Fruit fly (Drosophila melanogaster) whole organism, embryonic: Measurements from ENCODE around the gene CG33543.
A peak's percentile ranks its signal among the peaks of the same experiment; 100 is the strongest.

Experiments used
- Antp ChIP-seq: fragments of 200-800 bp; sonication (Bioruptor generic); optimal IDR thresholded peaks from 3 replicates; lab custom pipeline; 2016; ENCODE audit warnings: missing biosample characterization, missing genetic modification characterization
- CG10147 ChIP-seq: fragments of 200-800 bp; sonication (Bioruptor generic); optimal IDR thresholded peaks from 2 replicates; lab custom pipeline; 2019; ENCODE audit warnings: missing biosample characterization, mild to moderate bottlenecking, missing genetic modification characterization, moderate library complexity
- CG10959 ChIP-seq: fragments of 200-800 bp; sonication (Bioruptor generic); IDR thresholded peaks from 2 replicates; pipeline ENCODE4 v1.3.6; 2022; ENCODE audit warnings: missing biosample characterization, missing genetic modification characterization
- CG11085 ChIP-seq: fragments of 200-800 bp; sonication (Bioruptor generic); IDR thresholded peaks from 2 replicates; pipeline ENCODE4 v1.3.6; 2022; ENCODE audit warnings: missing biosample characterization, missing genetic modification characterization
- CG12769 ChIP-seq: fragments of 200-800 bp; sonication (Bioruptor generic); optimal IDR thresholded peaks from 2 replicates; lab custom pipeline; 2019; ENCODE audit warnings: missing biosample characterization, mild to moderate bottlenecking, missing genetic modification characterization, moderate library complexity
- CG13123 ChIP-seq: fragments of 200-800 bp; sonication (Bioruptor generic); optimal IDR thresholded peaks from 2 replicates; lab custom pipeline; 2016; ENCODE audit warnings: missing biosample characterization, missing genetic modification characterization
- CG13894 ChIP-seq: fragments of 200-800 bp; sonication (Bioruptor generic); optimal IDR thresholded peaks from 3 replicates; lab custom pipeline; 2018; ENCODE audit warnings: missing biosample characterization, mild to moderate bottlenecking, missing genetic modification characterization, moderate library complexity
- CG14860 ChIP-seq: fragments of 200-800 bp; sonication (Bioruptor generic); IDR thresholded peaks from 3 replicates; pipeline ENCODE4 v1.3.6; 2022; ENCODE audit warnings: missing biosample characterization, missing genetic modification characterization; ENCODE audit not compliant: partially characterized antibody
- CG16813 ChIP-seq: fragments of 200-800 bp; sonication (Bioruptor generic); IDR thresholded peaks from 3 replicates; pipeline ENCODE4 v1.3.6; 2022; ENCODE audit warnings: missing biosample characterization, missing genetic modification characterization; ENCODE audit not compliant: partially characterized antibody
- CG18011 ChIP-seq: fragments of 200-800 bp; sonication (Bioruptor generic); optimal IDR thresholded peaks from 2 replicates; lab custom pipeline; 2017; ENCODE audit warnings: missing biosample characterization, missing genetic modification characterization, mild to moderate bottlenecking, moderate library complexity, missing genotype
- CG1832 ChIP-seq: fragments of 200-800 bp; sonication (Bioruptor generic); optimal IDR thresholded peaks from 2 replicates; lab custom pipeline; 2017; ENCODE audit warnings: missing biosample characterization, mild to moderate bottlenecking, missing genetic modification characterization, inconsistent platforms
- CG2712 ChIP-seq: fragments of 200-800 bp; optimal IDR thresholded peaks from 3 replicates; lab custom pipeline; 2019; ENCODE audit warnings: missing biosample characterization, mild to moderate bottlenecking, missing genetic modification characterization, moderate library complexity
- CG33213 ChIP-seq: fragments of 200-800 bp; sonication (Bioruptor generic); optimal IDR thresholded peaks from 3 replicates; lab custom pipeline; 2016; ENCODE audit warnings: missing biosample characterization, missing genetic modification characterization
- CG4360 ChIP-seq: fragments of 200-800 bp; sonication (Bioruptor generic); IDR thresholded peaks from 2 replicates; pipeline ENCODE4 v1.3.6; 2022; ENCODE audit warnings: missing biosample characterization, missing genetic modification characterization
- CG4820 ChIP-seq: fragments of 200-800 bp; sonication (Bioruptor generic); optimal IDR thresholded peaks from 3 replicates; lab custom pipeline; 2016; ENCODE audit warnings: missing biosample characterization, missing genetic modification characterization
- CG9797 ChIP-seq: fragments of 200-800 bp; sonication (Bioruptor generic); optimal IDR thresholded peaks from 3 replicates; lab custom pipeline; 2018; ENCODE audit warnings: missing biosample characterization, mild to moderate bottlenecking, missing genetic modification characterization
- Dek ChIP-seq: fragments of 200-800 bp; sonication (Bioruptor generic); optimal IDR thresholded peaks from 3 replicates; lab custom pipeline; 2019; ENCODE audit warnings: missing biosample characterization, mild to moderate bottlenecking, missing genetic modification characterization, moderate library complexity
- Dp ChIP-seq: fragments of 200-800 bp; sonication (Bioruptor generic); optimal IDR thresholded peaks from 2 replicates; lab custom pipeline; 2018; ENCODE audit warnings: missing biosample characterization, mild to moderate bottlenecking, missing genetic modification characterization, moderate library complexity
- Hr51 ChIP-seq, 2 experiments: fragments of 200-800 bp; sonication (Bioruptor generic); optimal IDR thresholded peaks; 2 replicates in 1 of 2; 3 replicates in 1 of 2; lab custom pipeline; 2016 to 2018; ENCODE audit warnings: missing biosample characterization in 2 of 2, missing genetic modification characterization in 2 of 2, mild to moderate bottlenecking in 1 of 2, moderate library complexity in 1 of 2
- Hr78 ChIP-seq, 2 experiments: fragments of 200-800 bp in 1 of 2; fragments of >200 bp in 1 of 2; sonication (Bioruptor generic) in 1 of 2; optimal IDR thresholded peaks; 2 replicates each; lab custom pipeline; 2017 to 2019; ENCODE audit warnings: missing biosample characterization in 2 of 2, missing genetic modification characterization in 2 of 2, mild to moderate bottlenecking in 1 of 2, moderate library complexity in 1 of 2
- Lhr ChIP-seq: fragments of 200-800 bp; sonication (Bioruptor generic); optimal IDR thresholded peaks from 3 replicates; lab custom pipeline; 2017; ENCODE audit warnings: mild to moderate bottlenecking, missing biosample characterization, missing genetic modification reagents, missing genetic modification characterization
- Myb ChIP-seq: fragments of 200-800 bp; sonication (Bioruptor generic); optimal IDR thresholded peaks from 2 replicates; lab custom pipeline; 2016; ENCODE audit warnings: missing biosample characterization, missing genetic modification characterization
- Spps ChIP-seq: fragments of 200-800 bp; sonication (Bioruptor generic); optimal IDR thresholded peaks from 2 replicates; lab custom pipeline; 2018; ENCODE audit warnings: missing biosample characterization, mild to moderate bottlenecking, missing genetic modification characterization
- az2 ChIP-seq: fragments of 200-800 bp; sonication (Bioruptor generic); optimal IDR thresholded peaks from 3 replicates; lab custom pipeline; 2016; ENCODE audit warnings: missing biosample characterization, missing genetic modification characterization
- caup ChIP-seq: fragments of 200-800 bp; sonication (Bioruptor generic); optimal IDR thresholded peaks from 3 replicates; lab custom pipeline; 2017; ENCODE audit warnings: missing biosample characterization, mild to moderate bottlenecking, missing genetic modification characterization, moderate library complexity; ENCODE audit not compliant: severe bottlenecking
- chm ChIP-seq: fragments of 200-800 bp; sonication (Bioruptor generic); IDR thresholded peaks from 2 replicates; pipeline ENCODE4 v1.3.6; 2022; ENCODE audit warnings: missing biosample characterization, missing genetic modification characterization
- chn ChIP-seq: fragments of 200-800 bp; sonication (Bioruptor generic); optimal IDR thresholded peaks from 2 replicates; lab custom pipeline; 2016; ENCODE audit warnings: missing biosample characterization, missing genetic modification characterization
- ci ChIP-seq: fragments of 200-800 bp; sonication (Bioruptor generic); IDR thresholded peaks from 3 replicates; pipeline ENCODE4 v1.3.6; 2022; ENCODE audit warnings: missing biosample characterization, missing genetic modification characterization
- crol ChIP-seq: fragments of 200-800 bp; sonication (Bioruptor generic); IDR thresholded peaks from 2 replicates; pipeline ENCODE4 v1.3.6; 2022; ENCODE audit warnings: missing biosample characterization, missing genetic modification characterization
- dm ChIP-seq: fragments of 200-800 bp; sonication (Bioruptor generic); optimal IDR thresholded peaks from 3 replicates; lab custom pipeline; 2016; ENCODE audit warnings: missing biosample characterization, missing genetic modification characterization
- dpn ChIP-seq, 2 experiments: fragments of 200-800 bp; sonication (Bioruptor generic); optimal IDR thresholded peaks; 3 replicates each; lab custom pipeline; 2016; ENCODE audit warnings: missing biosample characterization in 2 of 2, missing genetic modification characterization in 2 of 2
- her ChIP-seq: fragments of 200-800 bp; sonication (Bioruptor generic); optimal IDR thresholded peaks from 2 replicates; lab custom pipeline; 2016; ENCODE audit warnings: missing biosample characterization, missing genetic modification characterization
- kay ChIP-seq: fragments of 200-800 bp; sonication (Bioruptor generic); optimal IDR thresholded peaks from 2 replicates; lab custom pipeline; 2016; ENCODE audit warnings: missing biosample characterization, missing genetic modification characterization
- knrl ChIP-seq: fragments of 200-800 bp; sonication (Bioruptor generic); IDR thresholded peaks from 3 replicates; pipeline ENCODE4 v1.3.6; 2022; ENCODE audit warnings: missing biosample characterization, missing genetic modification characterization; ENCODE audit not compliant: partially characterized antibody
- lab ChIP-seq: fragments of 200-800 bp; sonication (Bioruptor generic); optimal IDR thresholded peaks from 3 replicates; lab custom pipeline; 2017; ENCODE audit warnings: missing biosample characterization, missing genetic modification characterization, mild to moderate bottlenecking, moderate library complexity, missing genetic modification reagents
- maf-S ChIP-seq: fragments of 200-800 bp; sonication (Bioruptor generic); optimal IDR thresholded peaks from 2 replicates; lab custom pipeline; 2016; ENCODE audit warnings: missing biosample characterization, missing genetic modification characterization
- p53 ChIP-seq: fragments of 200-800 bp; sonication (Bioruptor generic); optimal IDR thresholded peaks from 2 replicates; lab custom pipeline; 2016; ENCODE audit warnings: missing biosample characterization, missing genetic modification characterization
- pfk ChIP-seq: fragments of 200-800 bp; sonication (Bioruptor generic); optimal IDR thresholded peaks from 2 replicates; lab custom pipeline; 2018; ENCODE audit warnings: missing biosample characterization, mild to moderate bottlenecking, missing genetic modification characterization, moderate library complexity
- pzg ChIP-seq: fragments of 200-800 bp; sonication (Bioruptor generic); optimal IDR thresholded peaks from 3 replicates; lab custom pipeline; 2018; ENCODE audit warnings: missing biosample characterization, mild to moderate bottlenecking, missing genetic modification characterization, moderate library complexity
- sob ChIP-seq: fragments of 200-800 bp; sonication (Bioruptor generic); IDR thresholded peaks from 2 replicates; pipeline ENCODE4 v1.3.6; 2022; ENCODE audit warnings: missing biosample characterization, missing genetic modification characterization
- tin ChIP-seq: fragments of 200-800 bp; sonication (Bioruptor generic); optimal IDR thresholded peaks from 3 replicates; lab custom pipeline; 2016; ENCODE audit warnings: missing biosample characterization, missing genetic modification characterization
- tna ChIP-seq: fragments of 200-800 bp; sonication (Bioruptor generic); IDR thresholded peaks from 2 replicates; pipeline ENCODE4 v1.3.6; 2022; ENCODE audit warnings: missing biosample characterization, missing genetic modification characterization; ENCODE audit not compliant: partially characterized antibody
- usp ChIP-seq: fragments of >200 bp; optimal IDR thresholded peaks from 2 replicates; lab custom pipeline; 2017; ENCODE audit warnings: missing biosample characterization, missing genetic modification characterization
- vnd ChIP-seq: fragments of 200-800 bp; sonication (Bioruptor generic); IDR thresholded peaks from 3 replicates; pipeline ENCODE4 v1.3.6; 2022; ENCODE audit warnings: missing biosample characterization, missing genetic modification characterization; ENCODE audit not compliant: partially characterized antibody
- zfh1 ChIP-seq: fragments of 200-800 bp; sonication (Bioruptor generic); IDR thresholded peaks from 3 replicates; pipeline ENCODE4 v1.3.6; 2022; ENCODE audit warnings: missing biosample characterization, missing genetic modification characterization
- zfh2 ChIP-seq: fragments of 200-800 bp; sonication (Bioruptor generic); optimal IDR thresholded peaks from 2 replicates; lab custom pipeline; 2016; ENCODE audit warnings: missing biosample characterization, missing genetic modification characterization

Gene CG33543

DNA sequence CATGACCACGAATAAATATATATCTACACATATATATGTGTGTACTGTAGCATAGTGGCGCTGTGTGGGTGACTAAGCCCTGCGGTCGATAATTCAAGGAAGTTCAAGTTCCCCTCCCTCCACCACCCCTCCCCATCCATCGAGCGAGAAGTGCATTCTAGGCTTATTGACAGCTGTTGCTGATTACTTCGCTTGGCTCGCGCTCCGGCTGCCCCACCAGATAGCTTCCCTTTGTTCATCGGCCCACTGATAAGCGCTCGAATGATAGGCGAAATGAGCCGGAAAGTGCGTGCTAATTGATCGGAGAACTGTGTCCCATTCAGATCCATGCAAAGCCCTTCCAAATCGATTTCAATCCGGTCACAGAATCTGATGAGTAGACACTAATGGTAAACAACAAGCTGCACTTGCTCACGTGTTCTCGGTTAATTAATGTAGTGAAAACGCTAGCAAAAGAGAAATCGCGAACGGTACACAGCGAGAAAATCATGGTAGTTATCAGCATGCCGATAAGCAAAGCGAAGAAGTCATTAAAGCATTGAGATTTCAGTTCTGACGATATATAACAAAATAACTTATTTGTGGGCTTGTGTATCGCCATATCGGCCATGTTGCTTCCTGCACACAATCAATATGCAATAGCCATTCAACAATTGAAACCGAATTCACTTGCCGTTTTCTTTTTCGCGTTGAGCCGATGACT is 32.3 kb upstream of the CG33543 start (continued):
- TF ChIP-seq CG11085 (no peak), dm (GFP tag; lab: Kevin White, UChicago) (no peak), CG10959 (GFP tag; lab: Robert Waterston, UW) (no peak), pfk (no peak), knrl (GFP tag; lab: Robert Waterston, UW) (no peak), her (no peak), kay (GFP tag; lab: Kevin White, UChicago) (peak; percentile 65), lab (GFP tag; lab: Kevin White, UChicago) (no peak), CG13123 (GFP tag; lab: Kevin White, UChicago) (no peak), crol (GFP tag; lab: Robert Waterston, UW) (peak; percentile 92)
- TF ChIP-seq, all 482 proteins: peak for 25

DNA sequence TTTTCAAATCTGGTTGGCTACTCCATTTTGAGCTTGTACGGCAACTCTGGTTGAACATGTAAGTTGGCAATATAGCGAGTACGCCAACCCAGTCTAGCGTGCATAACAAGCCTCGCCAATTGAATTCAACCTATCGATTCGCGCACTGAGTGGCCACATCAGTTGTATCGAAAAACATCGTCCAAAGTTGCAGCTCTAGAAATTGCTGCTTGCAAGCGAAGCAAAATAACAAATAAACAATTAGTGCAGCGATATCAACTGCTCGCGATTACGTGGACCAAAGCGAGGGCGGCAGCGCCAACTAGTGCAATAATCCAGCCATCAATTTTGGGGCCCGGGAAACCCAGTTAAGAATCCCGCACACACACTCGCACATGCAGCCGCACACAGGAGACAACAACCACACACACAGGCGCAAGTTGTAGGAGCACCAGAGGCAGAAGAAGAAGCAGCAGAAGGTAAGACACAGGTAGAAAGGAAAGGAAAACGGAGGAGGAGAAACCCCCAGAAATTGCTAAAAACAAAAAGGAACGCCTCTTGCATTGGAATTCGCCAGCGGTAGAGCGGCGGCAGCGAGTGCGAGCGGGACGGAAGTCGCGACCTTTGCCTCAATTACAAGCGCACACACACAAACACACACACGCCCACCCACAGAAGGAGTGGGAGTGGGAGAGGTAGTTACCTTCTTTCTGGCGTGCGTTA is 31.6 kb upstream of the CG33543 start:
- peak in 1 of 2 experiments; percentile 22 for TF ChIP-seq Hr51 (GFP tag; optimal IDR thresholded peaks at IDR 0.05; lab: Kevin White, UChicago)
- TF ChIP-seq CG16813 (GFP tag; lab: Robert Waterston, UW) = peak; percentile 94
- no peak for TF ChIP-seq az2 (GFP tag; lab: Kevin White, UChicago)
- peak; percentile 79 for TF ChIP-seq CG33213
- peak; percentile 30 for TF ChIP-seq Dek (tag; lab: Kevin White, UChicago)
- TF ChIP-seq CG12769 (tag; lab: Kevin White, UChicago) = peak; percentile 55
- peak; percentile 97 for TF ChIP-seq Dp (GFP tag; lab: Kevin White, UChicago)
- TF ChIP-seq zfh2 = peak; percentile 34
- TF ChIP-seq usp (GFP tag; lab: Kevin White, UChicago) = no peak
- peak; percentile 38 for TF ChIP-seq Antp
- TF ChIP-seq maf-S = peak; percentile 22
- peak; percentile 74 for TF ChIP-seq Myb (GFP tag; lab: Kevin White, UChicago)
- peak; percentile 24 for TF ChIP-seq chn (GFP tag; lab: Kevin White, UChicago)
- TF ChIP-seq CG13894 (tag; lab: Kevin White, UChicago) = peak; percentile 46
- 0 out of 3 replicates have a peak, but pooled peaks have one; percentile 11 for TF ChIP-seq zfh1 (GFP tag; lab: Robert Waterston, UW)
- TF ChIP-seq CG10147 (GFP tag; lab: Kevin White, UChicago) = no peak
- peak; percentile 29; the same call in 1 of the 3 replicates for TF ChIP-seq ci
- no peak for TF ChIP-seq tin (GFP tag; lab: Kevin White, UChicago)
- TF ChIP-seq p53 (GFP tag; lab: Kevin White, UChicago) = peak; percentile 79
- TF ChIP-seq Spps (tag; lab: Kevin White, UChicago) = no peak
- peak; percentile 15 for TF ChIP-seq caup (GFP tag; lab: Kevin White, UChicago)
- TF ChIP-seq dpn (GFP tag; optimal IDR thresholded peaks at IDR 0.05; lab: Kevin White, UChicago) = peak; percentile 13 to 38
- peak; percentile 61 for TF ChIP-seq CG1832 (GFP tag; lab: Kevin White, UChicago)
- peak; percentile 69 for TF ChIP-seq CG2712 (tag; lab: Kevin White, UChicago)
- no peak for TF ChIP-seq CG4820 (GFP tag; lab: Kevin White, UChicago)
- TF ChIP-seq pzg (GFP tag; lab: Kevin White, UChicago) = peak; percentile 99
- 0 out of 2 replicates have a peak, but pooled peaks have one; percentile 27 for TF ChIP-seq sob (GFP tag; lab: Robert Waterston, UW)
- TF ChIP-seq vnd (GFP tag; lab: Robert Waterston, UW) = peak; percentile 89
- peak; percentile 21 for TF ChIP-seq CG18011 (GFP tag; lab: Kevin White, UChicago)
- TF ChIP-seq Lhr (GFP tag; lab: Kevin White, UChicago) = peak; percentile 94
- peak in 1 of 2 experiments; percentile 89 for TF ChIP-seq Hr78 (GFP tag; optimal IDR thresholded peaks at IDR 0.05; lab: Kevin White, UChicago)
- no peak for TF ChIP-seq chm
- TF ChIP-seq CG4360 (GFP tag; lab: Robert Waterston, UW) = peak; percentile 55
- TF ChIP-seq CG14860 (GFP tag; lab: Robert Waterston, UW) = peak; percentile 79
- TF ChIP-seq tna (GFP tag; lab: Robert Waterston, UW) = peak; percentile 86
- peak; percentile 63 for TF ChIP-seq CG9797 (GFP tag; lab: Kevin White, UChicago)
